Fruit fly (Drosophila melanogaster) whole organism, embryonic: ENCODE results near the gene Zir.

ENCODE experiments used
- Bteb2 ChIP-seq: fragments of 200-800 bp; sonication (Bioruptor generic); optimal IDR thresholded peaks from 2 replicates; lab custom pipeline; 2016; ENCODE audit warnings: missing biosample characterization, missing genetic modification characterization
- CG10654 ChIP-seq: fragments of 200-800 bp; sonication (Bioruptor generic); optimal IDR thresholded peaks from 2 replicates; lab custom pipeline; 2016; ENCODE audit warnings: missing biosample characterization, missing genetic modification characterization
- CG14965 ChIP-seq: fragments of 200-800 bp; sonication (Bioruptor generic); optimal IDR thresholded peaks from 2 replicates; lab custom pipeline; 2016; ENCODE audit warnings: missing biosample characterization, missing genetic modification characterization, borderline replicate concordance
- CG15073 ChIP-seq: fragments of 200-800 bp; sonication (Bioruptor generic); optimal IDR thresholded peaks from 2 replicates; lab custom pipeline; 2016; ENCODE audit warnings: missing biosample characterization, missing genetic modification characterization
- CG15601 ChIP-seq: fragments of 200-800 bp; sonication (Bioruptor generic); optimal IDR thresholded peaks from 3 replicates; lab custom pipeline; 2019; ENCODE audit warnings: missing biosample characterization, mild to moderate bottlenecking, missing genetic modification characterization, moderate library complexity
- CG17328 ChIP-seq: fragments of 200-800 bp; sonication (Bioruptor generic); IDR thresholded peaks from 2 replicates; pipeline ENCODE4 v1.3.6; 2022; ENCODE audit warnings: missing biosample characterization, missing genetic modification characterization
- CG17912 ChIP-seq: fragments of 200-800 bp; sonication (Bioruptor generic); optimal IDR thresholded peaks from 2 replicates; lab custom pipeline; 2018; ENCODE audit warnings: missing biosample characterization, mild to moderate bottlenecking, missing genetic modification characterization
- CG1792 ChIP-seq: fragments of 200-800 bp; sonication (Bioruptor generic); optimal IDR thresholded peaks from 2 replicates; lab custom pipeline; 2016; ENCODE audit warnings: missing biosample characterization, missing genetic modification characterization
- CG18599 ChIP-seq: fragments of 200-800 bp; sonication (Bioruptor generic); optimal IDR thresholded peaks from 3 replicates; lab custom pipeline; 2017; ENCODE audit warnings: missing biosample characterization, missing genetic modification characterization, mild to moderate bottlenecking, moderate library complexity, missing genetic modification reagents
- CG2116 ChIP-seq: fragments of 200-800 bp; sonication (Bioruptor generic); optimal IDR thresholded peaks from 3 replicates; lab custom pipeline; 2018; ENCODE audit warnings: missing biosample characterization, mild to moderate bottlenecking, missing genetic modification characterization
- CG30403 ChIP-seq: fragments of 200-800 bp; sonication (Bioruptor generic); optimal IDR thresholded peaks from 3 replicates; lab custom pipeline; 2016; ENCODE audit warnings: missing biosample characterization, missing genetic modification characterization
- CG32532 ChIP-seq: fragments of 200-800 bp; sonication (Bioruptor generic); IDR thresholded peaks from 2 replicates; pipeline ENCODE4 v1.3.6; 2022; ENCODE audit warnings: missing biosample characterization, missing genetic modification characterization
- CG3726 ChIP-seq: fragments of 200-800 bp; sonication (Bioruptor generic); IDR thresholded peaks from 3 replicates; pipeline ENCODE4, ENCODE4 v1.3.6; 2022; ENCODE audit warnings: missing biosample characterization, missing genetic modification characterization
- CG42726 ChIP-seq: fragments of 200-800 bp; sonication (Bioruptor generic); IDR thresholded peaks from 2 replicates; pipeline ENCODE4 v1.3.6; 2022; ENCODE audit warnings: missing biosample characterization, missing genetic modification characterization; ENCODE audit not compliant: partially characterized antibody
- CG4404 ChIP-seq: fragments of 200-800 bp; sonication (Bioruptor generic); IDR thresholded peaks from 2 replicates; pipeline ENCODE4 v1.3.6; 2022; ENCODE audit warnings: missing biosample characterization, missing genetic modification characterization
- CG4424 ChIP-seq: fragments of 200-800 bp; sonication (Bioruptor generic); optimal IDR thresholded peaks from 3 replicates; lab custom pipeline; 2016; ENCODE audit warnings: missing biosample characterization, missing genetic modification characterization
- CG6765 ChIP-seq: fragments of 200-800 bp; sonication (Bioruptor generic); optimal IDR thresholded peaks from 3 replicates; lab custom pipeline; 2017; ENCODE audit warnings: missing biosample characterization, mild to moderate bottlenecking, missing genetic modification characterization
- CG8359 ChIP-seq: fragments of 200-800 bp; sonication (Bioruptor generic); optimal IDR thresholded peaks from 2 replicates; lab custom pipeline; 2017; ENCODE audit warnings: missing biosample characterization, mild to moderate bottlenecking, missing genetic modification characterization, borderline replicate concordance
- CG8478 ChIP-seq: fragments of >200 bp; optimal IDR thresholded peaks from 2 replicates; lab custom pipeline; 2018
- CG8944 ChIP-seq: fragments of 200-800 bp; sonication (Bioruptor generic); optimal IDR thresholded peaks from 3 replicates; lab custom pipeline; 2016; ENCODE audit warnings: missing biosample characterization, missing genetic modification characterization
- CG9437 ChIP-seq: fragments of 200-800 bp; sonication (Bioruptor generic); optimal IDR thresholded peaks from 2 replicates; lab custom pipeline; 2018; ENCODE audit warnings: missing biosample characterization, mild to moderate bottlenecking, missing genetic modification characterization
- CG9817 ChIP-seq: fragments of 200-800 bp; sonication (Bioruptor generic); optimal IDR thresholded peaks from 2 replicates; lab custom pipeline; 2018; ENCODE audit warnings: missing biosample characterization, mild to moderate bottlenecking, missing genetic modification characterization, moderate library complexity
- CTCF ChIP-seq: fragments of 200-800 bp; sonication (Bioruptor generic); optimal IDR thresholded peaks from 2 replicates; lab custom pipeline; 2017; ENCODE audit warnings: missing biosample characterization, mild to moderate bottlenecking, missing genetic modification characterization, moderate library complexity
- Dbx ChIP-seq: fragments of 200-800 bp; sonication (Bioruptor generic); IDR thresholded peaks from 3 replicates; pipeline ENCODE4 v1.3.6; 2022; ENCODE audit warnings: missing biosample characterization, missing genetic modification characterization
- Ets65A ChIP-seq: fragments of 200-800 bp; sonication (Bioruptor generic); peaks from one replicate; lab custom pipeline; 2016; ENCODE audit warnings: missing biosample characterization, missing genetic modification characterization
- HmgZ ChIP-seq: fragments of 200-800 bp; sonication (Bioruptor generic); optimal IDR thresholded peaks from 2 replicates; lab custom pipeline; 2018; ENCODE audit warnings: missing biosample characterization, mild to moderate bottlenecking, missing genetic modification characterization
- Jarid2 ChIP-seq: fragments of 200-800 bp; sonication (Bioruptor generic); optimal IDR thresholded peaks from 3 replicates; lab custom pipeline; 2017; ENCODE audit warnings: mild to moderate bottlenecking, missing biosample characterization, missing genetic modification reagents, missing genetic modification characterization
- Meics ChIP-seq: fragments of 200-800 bp; sonication (Bioruptor generic); optimal IDR thresholded peaks from 2 replicates; lab custom pipeline; 2017; ENCODE audit warnings: missing biosample characterization, mild to moderate bottlenecking, missing genetic modification characterization
- NC2β ChIP-seq: fragments of 200-800 bp; sonication (Bioruptor generic); optimal IDR thresholded peaks from 2 replicates; lab custom pipeline; 2016; ENCODE audit warnings: missing biosample characterization, missing genetic modification characterization
- Neu2 ChIP-seq: fragments of 200-800 bp; sonication (Bioruptor generic); optimal IDR thresholded peaks from 3 replicates; lab custom pipeline; 2016; ENCODE audit warnings: missing biosample characterization, missing genetic modification characterization, borderline replicate concordance
- Rfx ChIP-seq: fragments of 200-800 bp; sonication (Bioruptor generic); IDR thresholded peaks from 2 replicates; pipeline ENCODE4 v1.3.6; 2022; ENCODE audit warnings: missing biosample characterization, missing genetic modification characterization
- Xbp1 ChIP-seq: fragments of 200-800 bp; sonication (Bioruptor generic); optimal IDR thresholded peaks from 3 replicates; lab custom pipeline; 2016; ENCODE audit warnings: missing biosample characterization, mild to moderate bottlenecking, missing genetic modification characterization
- al ChIP-seq: fragments of 200-800 bp; sonication (Bioruptor generic); IDR thresholded peaks from 2 replicates; pipeline ENCODE4 v1.3.6; 2022; ENCODE audit warnings: missing biosample characterization, missing genetic modification characterization
- caup ChIP-seq: fragments of 200-800 bp; sonication (Bioruptor generic); optimal IDR thresholded peaks from 3 replicates; lab custom pipeline; 2017; ENCODE audit warnings: missing biosample characterization, mild to moderate bottlenecking, missing genetic modification characterization, moderate library complexity; ENCODE audit not compliant: severe bottlenecking
- chif ChIP-seq, 2 experiments: fragments of 200-800 bp; sonication (Bioruptor generic); optimal IDR thresholded peaks; 3 replicates each; lab custom pipeline; 2016; ENCODE audit warnings: missing biosample characterization in 2 of 2, missing genetic modification characterization in 2 of 2
- disco-r ChIP-seq: fragments of 200-800 bp; sonication (Bioruptor generic); optimal IDR thresholded peaks from 2 replicates; lab custom pipeline; 2016; ENCODE audit warnings: missing biosample characterization, missing genetic modification characterization
- dmrt99B ChIP-seq: fragments of 200-800 bp; sonication (Bioruptor generic); optimal IDR thresholded peaks from 2 replicates; lab custom pipeline; 2018; ENCODE audit warnings: missing biosample characterization, mild to moderate bottlenecking, missing genetic modification characterization, moderate library complexity
- kah ChIP-seq: fragments of 200-800 bp; sonication (Bioruptor generic); optimal IDR thresholded peaks from 2 replicates; lab custom pipeline; 2018; ENCODE audit warnings: missing biosample characterization, mild to moderate bottlenecking, missing genetic modification characterization
- maf-S ChIP-seq: fragments of 200-800 bp; sonication (Bioruptor generic); optimal IDR thresholded peaks from 2 replicates; lab custom pipeline; 2016; ENCODE audit warnings: missing biosample characterization, missing genetic modification characterization
- nerfin-1 ChIP-seq: fragments of 200-800 bp; sonication (Bioruptor generic); optimal IDR thresholded peaks from 3 replicates; lab custom pipeline; 2019; ENCODE audit warnings: missing biosample characterization, mild to moderate bottlenecking, missing genetic modification characterization, moderate library complexity
- odd ChIP-seq: fragments of 200-800 bp; sonication (Bioruptor generic); optimal IDR thresholded peaks from 2 replicates; lab custom pipeline; 2017; ENCODE audit warnings: missing biosample characterization, mild to moderate bottlenecking, missing genetic modification characterization
- pb ChIP-seq: fragments of 200-800 bp; sonication (Bioruptor generic); optimal IDR thresholded peaks from 3 replicates; lab custom pipeline; 2016; ENCODE audit warnings: missing biosample characterization, missing genetic modification characterization
- pita ChIP-seq: fragments of 200-800 bp; sonication (Bioruptor generic); optimal IDR thresholded peaks from 2 replicates; lab custom pipeline; 2017; ENCODE audit warnings: missing biosample characterization, mild to moderate bottlenecking, missing genetic modification characterization
- pnt ChIP-seq: fragments of 200-800 bp; sonication (Bioruptor generic); optimal IDR thresholded peaks from 3 replicates; lab custom pipeline; 2016; ENCODE audit warnings: missing biosample characterization, missing genetic modification characterization
- schlank ChIP-seq: fragments of 200-800 bp; sonication (Bioruptor generic); optimal IDR thresholded peaks from 2 replicates; lab custom pipeline; 2018; ENCODE audit warnings: missing biosample characterization, mild to moderate bottlenecking, missing genetic modification characterization
- slp2 ChIP-seq: fragments of 200-800 bp; sonication (Bioruptor generic); optimal IDR thresholded peaks from 2 replicates; lab custom pipeline; 2016; ENCODE audit warnings: missing biosample characterization, missing genetic modification characterization
- tgo ChIP-seq: fragments of 200-800 bp; sonication (Bioruptor generic); IDR thresholded peaks from 3 replicates; pipeline ENCODE4 v1.3.6; 2022; ENCODE audit warnings: missing biosample characterization, missing genetic modification characterization
- toy ChIP-seq: fragments of 200-800 bp; sonication (Bioruptor generic); IDR thresholded peaks from 2 replicates; pipeline ENCODE4 v1.3.6; 2022; ENCODE audit warnings: missing biosample characterization, missing genetic modification characterization
- unpg ChIP-seq: fragments of 200-800 bp; sonication (Bioruptor generic); optimal IDR thresholded peaks from 3 replicates; lab custom pipeline; 2018; ENCODE audit warnings: missing biosample characterization, mild to moderate bottlenecking, missing genetic modification characterization, moderate library complexity
- usp ChIP-seq: fragments of >200 bp; optimal IDR thresholded peaks from 2 replicates; lab custom pipeline; 2017; ENCODE audit warnings: missing biosample characterization, missing genetic modification characterization
- wor ChIP-seq: fragments of 200-800 bp; sonication (Bioruptor generic); IDR thresholded peaks from 2 replicates; pipeline ENCODE4 v1.3.6; 2022; ENCODE audit warnings: missing biosample characterization, missing genetic modification characterization

The Zir gene

DNA sequence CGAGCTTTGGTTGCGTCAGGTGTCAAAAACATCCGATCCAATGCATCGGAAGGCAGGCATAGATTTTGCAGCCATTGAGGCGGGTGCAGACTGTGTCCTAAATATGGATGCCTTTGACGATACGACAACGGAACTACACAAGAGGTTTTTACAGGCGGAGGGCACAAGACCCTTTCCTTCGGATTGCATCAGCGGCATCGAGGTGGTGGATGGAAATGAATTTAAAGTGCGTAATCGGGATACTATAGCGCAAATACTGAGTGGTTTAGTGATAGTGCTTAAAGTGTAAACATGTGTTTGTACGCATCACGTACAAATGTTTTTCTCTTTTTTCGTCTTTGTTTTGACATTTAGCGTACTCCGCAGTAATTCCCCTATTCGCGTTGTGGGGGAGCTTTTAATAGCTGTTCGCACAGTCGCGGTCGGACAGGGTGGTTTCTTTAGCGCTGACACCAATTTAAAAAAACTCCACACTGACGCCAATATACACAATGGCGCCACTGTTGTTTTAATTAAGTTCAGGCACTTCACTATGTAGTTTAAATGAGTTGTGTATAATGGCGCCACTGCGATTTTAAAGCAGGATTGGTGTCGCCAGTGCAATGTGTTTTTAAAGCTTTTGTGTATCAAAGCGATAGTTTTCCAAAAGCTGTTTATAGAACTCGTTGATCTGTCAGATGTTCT, 21.6 kb upstream of the Zir start (continued):
- TF ChIP-seq kah (GFP tag; lab: Kevin White, UChicago): no peak
- TF ChIP-seq pnt (GFP tag; lab: Kevin White, UChicago): no peak
- TF ChIP-seq schlank (tag; lab: Kevin White, UChicago): no peak
- no peak for TF ChIP-seq CG8478 (lab: Kevin White, UChicago)
- TF ChIP-seq CG8944: peak; percentile 1
- no peak for TF ChIP-seq odd (GFP tag; lab: Kevin White, UChicago)
- peak; percentile 49 for TF ChIP-seq unpg
- TF ChIP-seq CG42726 (GFP tag; lab: Robert Waterston, UW): peak; percentile 50
- no peak for TF ChIP-seq Neu2 (GFP tag; lab: Kevin White, UChicago)
- peak; percentile 12 for TF ChIP-seq pb (GFP tag; lab: Kevin White, UChicago)
- TF ChIP-seq NC2β (GFP tag; lab: Kevin White, UChicago): no peak
- TF ChIP-seq CG4404 (GFP tag; lab: Robert Waterston, UW): no peak
- no peak for TF ChIP-seq Jarid2
- TF ChIP-seq CG18599 (GFP tag; lab: Kevin White, UChicago): peak; percentile 56
- TF ChIP-seq CG14965: no peak
- TF ChIP-seq CG9817 (tag; lab: Kevin White, UChicago): peak; percentile 22
- TF ChIP-seq usp (GFP tag; lab: Kevin White, UChicago): no peak
- TF ChIP-seq slp2 (GFP tag; lab: Kevin White, UChicago): peak; percentile 28
- TF ChIP-seq CG9437 (GFP tag; lab: Kevin White, UChicago): no peak
- no peak for TF ChIP-seq Ets65A
- TF ChIP-seq nerfin-1: no peak
- TF ChIP-seq maf-S (GFP tag; lab: Kevin White, UChicago): peak; percentile 10
- peak; percentile 41 for TF ChIP-seq Meics (GFP tag; lab: Kevin White, UChicago)
- peak; percentile 70 for TF ChIP-seq caup (GFP tag; lab: Kevin White, UChicago)
- TF ChIP-seq CG17328: no peak
- TF ChIP-seq chif (GFP tag; optimal IDR thresholded peaks at IDR 0.05; lab: Kevin White, UChicago): peak in 1 of 2 experiments; percentile 41
- TF ChIP-seq dmrt99B (tag; lab: Kevin White, UChicago): no peak
- peak; percentile 99 for TF ChIP-seq CG15073 (GFP tag; lab: Kevin White, UChicago)
- no peak for TF ChIP-seq tgo (GFP tag; lab: Robert Waterston, UW)
- TF ChIP-seq CG32532: peak; percentile 82; the same call in 1 of the 2 replicates
- peak; percentile 25 for TF ChIP-seq CG10654 (GFP tag; lab: Kevin White, UChicago)
- TF ChIP-seq CG3726 (GFP tag; lab: Robert Waterston, UW): no peak
- TF ChIP-seq CG17912 (GFP tag; lab: Kevin White, UChicago): peak; percentile 78
- TF ChIP-seq al (GFP tag; lab: Robert Waterston, UW): no peak
- peak; percentile 99 for TF ChIP-seq CTCF (GFP tag; lab: Kevin White, UChicago)
- TF ChIP-seq wor: no peak
- no peak for TF ChIP-seq CG6765 (GFP tag; lab: Kevin White, UChicago)
- TF ChIP-seq disco-r (GFP tag; lab: Kevin White, UChicago): no peak
- peak; percentile 57 for TF ChIP-seq pita (GFP tag; lab: Kevin White, UChicago)
- TF ChIP-seq Dbx (GFP tag; lab: Robert Waterston, UW): peak; percentile 83
- no peak for TF ChIP-seq Bteb2
- no peak for TF ChIP-seq CG8359 (GFP tag; lab: Kevin White, UChicago)
- no peak for TF ChIP-seq CG15601
- TF ChIP-seq Rfx (GFP tag; lab: Robert Waterston, UW): peak; percentile 80; the same call in 1 of the 2 replicates
- TF ChIP-seq toy (GFP tag; lab: Robert Waterston, UW): no peak
- TF ChIP-seq CG4424 (GFP tag; lab: Kevin White, UChicago): peak; percentile 16
- TF ChIP-seq CG30403 (GFP tag; lab: Kevin White, UChicago): peak; percentile 65
- TF ChIP-seq HmgZ (tag; lab: Kevin White, UChicago): peak; percentile 70
- peak; percentile 57 for TF ChIP-seq CG2116 (GFP tag; lab: Kevin White, UChicago)
- TF ChIP-seq CG1792 (GFP tag; lab: Kevin White, UChicago): no peak
- peak; percentile 58 for TF ChIP-seq Xbp1 (GFP tag; lab: Kevin White, UChicago)
